ENCODE assay signal across 5 fruit fly cellular contexts in the genomic region with DNA sequence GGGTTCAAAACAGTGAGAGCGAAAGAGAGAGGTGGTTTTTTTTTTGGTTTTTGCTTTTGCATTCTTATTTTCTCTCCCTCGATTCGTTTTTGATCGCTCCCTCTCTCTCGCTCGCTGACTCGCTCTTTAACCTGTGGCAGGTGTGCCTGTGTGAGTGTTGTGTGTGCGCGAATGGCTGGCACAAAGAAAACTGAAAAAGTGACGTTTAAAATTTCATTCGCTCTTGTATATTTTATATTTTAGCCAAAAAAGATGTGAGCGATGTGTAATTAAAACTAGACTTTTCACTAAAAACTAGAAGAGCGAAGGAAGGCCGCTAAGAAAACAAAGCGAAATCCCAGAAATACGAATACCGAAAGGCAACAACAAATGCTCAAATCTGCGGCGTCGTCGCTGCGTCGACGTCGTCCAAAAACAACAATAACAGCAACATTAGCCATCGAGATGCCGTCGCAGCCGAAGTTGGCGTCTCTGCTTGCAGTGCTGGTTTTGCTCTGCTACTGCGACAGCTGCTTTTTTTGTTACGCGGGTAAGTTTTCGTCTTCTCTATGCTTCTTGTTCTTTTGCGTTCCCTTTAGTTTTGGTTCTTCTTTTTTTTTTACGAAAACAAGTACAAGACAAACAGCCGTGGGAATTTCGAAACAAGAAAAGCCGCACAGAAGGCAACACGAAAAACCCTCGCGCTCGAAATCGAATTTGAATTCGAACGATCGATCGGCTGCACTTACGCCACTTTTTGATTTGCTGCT.
TF ChIP-seq lines count a peak whose summit lies in the region.

No protein-coding gene starts in this region.

- TF ChIP-seq CTCF in whole organism, embryonic (GFP tag; optimal IDR thresholded peaks at IDR 0.05; lab: Kevin White, UChicago), result no peak

TF ChIP-seq in whole organism, adult, 20 proteins besides CTCF, POLR2A, EP300 and RAD21:
- TF ChIP-seq CG5204 (GFP tag; optimal IDR thresholded peaks at IDR 0.05; lab: Kevin White, UChicago), result no peak
- peak; percentile 29 for TF ChIP-seq kay (GFP tag; lab: Kevin White, UChicago; ENCODE audit: borderline replicate concordance)
TF ChIP-seq in whole organism, adult: peak in this region for 1.

TF ChIP-seq in whole organism, embryonic, 481 proteins besides CTCF, POLR2A, EP300 and RAD21 (continues in another document):
- no peak for TF ChIP-seq CG1233 (GFP tag; optimal IDR thresholded peaks at IDR 0.05; lab: Kevin White, UChicago)
- TF ChIP-seq Stat92E (GFP tag; optimal IDR thresholded peaks at IDR 0.05; lab: Kevin White, UChicago), result no peak
- TF ChIP-seq Adf1 (GFP tag; IDR thresholded peaks at IDR 0.05; lab: Robert Waterston, UW), result peak; percentile 93
- TF ChIP-seq fd96Cb (tag; optimal IDR thresholded peaks at IDR 0.05; lab: Kevin White, UChicago), result no peak
- peak; percentile 81 for TF ChIP-seq sens (GFP tag; lab: Kevin White, UChicago)
- 0 out of 2 replicates have a peak, but pooled peaks have one; percentile 36 for TF ChIP-seq Drgx (GFP tag; IDR thresholded peaks at IDR 0.05; lab: Robert Waterston, UW)
- TF ChIP-seq Hr51 (GFP tag; optimal IDR thresholded peaks at IDR 0.05; lab: Kevin White, UChicago), result no peak
- peak; percentile 67 for TF ChIP-seq ac (GFP tag; optimal IDR thresholded peaks at IDR 0.05; lab: Kevin White, UChicago)
- TF ChIP-seq CG4360 (GFP tag; IDR thresholded peaks at IDR 0.05; lab: Robert Waterston, UW), result peak; percentile 83
- no peak for TF ChIP-seq tll (GFP tag; optimal IDR thresholded peaks at IDR 0.05; lab: Kevin White, UChicago)
- TF ChIP-seq sqz (GFP tag; optimal IDR thresholded peaks at IDR 0.05; lab: Kevin White, UChicago), result peak; percentile 34
- no peak for TF ChIP-seq croc (GFP tag; conservative IDR thresholded peaks at IDR 0.05; lab: Robert Waterston, UW)
- no peak for TF ChIP-seq jumu (GFP tag; optimal IDR thresholded peaks at IDR 0.05; lab: Kevin White, UChicago)
- TF ChIP-seq Pdp1 (GFP tag; optimal IDR thresholded peaks at IDR 0.05; lab: Kevin White, UChicago), result peak in 1 of 2 experiments; percentile 55
- TF ChIP-seq zfh2 (GFP tag; optimal IDR thresholded peaks at IDR 0.05; lab: Kevin White, UChicago), result no peak
- peak; percentile 28 for TF ChIP-seq corto (GFP tag; optimal IDR thresholded peaks at IDR 0.05; lab: Kevin White, UChicago)
- no peak for TF ChIP-seq Max (GFP tag; optimal IDR thresholded peaks at IDR 0.05; lab: Kevin White, UChicago)
- TF ChIP-seq CG2199 (GFP tag; IDR thresholded peaks at IDR 0.05; lab: Robert Waterston, UW), result 0 out of 3 replicates have a peak, but pooled peaks have one; percentile 36
- no peak for TF ChIP-seq HHEX (GFP tag; optimal IDR thresholded peaks at IDR 0.05; lab: Kevin White, UChicago)
- TF ChIP-seq ranshi (GFP tag; IDR thresholded peaks at IDR 0.05; lab: Robert Waterston, UW), result no peak

TF ChIP-seq in whole organism, prepupa, 60 proteins besides CTCF, POLR2A, EP300 and RAD21 (continues in another document):
- TF ChIP-seq Eip75B (GFP tag; optimal IDR thresholded peaks at IDR 0.05; lab: Kevin White, UChicago) (no peak), esn (GFP tag; optimal IDR thresholded peaks at IDR 0.05; lab: Kevin White, UChicago) (no peak), CG8119 (GFP tag; IDR thresholded peaks at IDR 0.05; lab: Robert Waterston, UW) (peak; percentile 19; the same call in 1 of the 3 replicates), CG11762 (GFP tag; optimal IDR thresholded peaks at IDR 0.05; lab: Kevin White, UChicago; ENCODE audit: insufficient read depth) (no peak), CG10669 (GFP tag; optimal IDR thresholded peaks at IDR 0.05; lab: Kevin White, UChicago) (peak; percentile 7), net (GFP tag; optimal IDR thresholded peaks at IDR 0.05; lab: Kevin White, UChicago) (peak; percentile 35), CG16779 (tag; optimal IDR thresholded peaks at IDR 0.05; lab: Kevin White, UChicago) (no peak), Eip78C (GFP tag; lab: Kevin White, UChicago) (no peak), eg (GFP tag; IDR thresholded peaks at IDR 0.05; lab: Robert Waterston, UW) (peak; percentile 35; the same call in 1 of the 3 replicates), Smox (GFP tag; optimal IDR thresholded peaks at IDR 0.05; lab: Kevin White, UChicago) (no peak), CG31627 (GFP tag; optimal IDR thresholded peaks at IDR 0.05; lab: Kevin White, UChicago) (no peak), svp (GFP tag; lab: Kevin White, UChicago) (peak; percentile 92), CG32006 (GFP tag; optimal IDR thresholded peaks at IDR 0.05; lab: Kevin White, UChicago) (no peak), CG6276 (GFP tag; optimal IDR thresholded peaks at IDR 0.05; lab: Kevin White, UChicago) (peak; percentile 27), CG11294 (GFP tag; IDR thresholded peaks at IDR 0.05; lab: Robert Waterston, UW) (no peak), CG4318 (GFP tag; optimal IDR thresholded peaks at IDR 0.05; lab: Kevin White, UChicago) (no peak), ss (GFP tag; optimal IDR thresholded peaks at IDR 0.05; lab: Kevin White, UChicago) (peak; percentile 24 to 60), acj6 (GFP tag; optimal IDR thresholded peaks at IDR 0.05; lab: Kevin White, UChicago) (no peak), CG6163 (GFP tag; IDR thresholded peaks at IDR 0.05; lab: Robert Waterston, UW) (peak; percentile 52; the same call in 2 of the 3 replicates), CG6808 (GFP tag; optimal IDR thresholded peaks at IDR 0.05; lab: Kevin White, UChicago) (peak; percentile 32)

TF ChIP-seq in whole organism, pupa, 21 proteins besides CTCF, POLR2A, EP300 and RAD21:
- TF ChIP-seq CG10348 (GFP tag; IDR thresholded peaks at IDR 0.05; lab: Robert Waterston, UW) (no peak), CG8159 (tag; optimal IDR thresholded peaks at IDR 0.05; lab: Kevin White, UChicago) (peak; percentile 20), CG32121 (GFP tag; IDR thresholded peaks at IDR 0.05; lab: Robert Waterston, UW) (no peak), fd96Ca (GFP tag; IDR thresholded peaks at IDR 0.05; lab: Robert Waterston, UW) (no peak; the same call in 2 of the 3 replicates), EcR (GFP tag; optimal IDR thresholded peaks at IDR 0.05; lab: Kevin White, UChicago) (no peak), CG4496 (GFP tag; IDR thresholded peaks at IDR 0.05; lab: Robert Waterston, UW) (peak; percentile 50; the same call in 1 of the 3 replicates), CG14655 (GFP tag; optimal IDR thresholded peaks at IDR 0.05; lab: Kevin White, UChicago) (peak; percentile 5), Ets98B (GFP tag; IDR thresholded peaks at IDR 0.05; lab: Robert Waterston, UW) (peak; percentile 28; the same call in 1 of the 2 replicates), CG12605 (GFP tag; IDR thresholded peaks at IDR 0.05; lab: Robert Waterston, UW) (peak; percentile 45; the same call in 1 of the 2 replicates), gl (tag; optimal IDR thresholded peaks at IDR 0.05; lab: Kevin White, UChicago) (peak; percentile 40), CG13204 (GFP tag; optimal IDR thresholded peaks at IDR 0.05; lab: Kevin White, UChicago) (peak; percentile 8), CG15710 (tag; optimal IDR thresholded peaks at IDR 0.05; lab: Kevin White, UChicago) (peak; percentile 10), Pif1A (GFP tag; optimal IDR thresholded peaks at IDR 0.05; lab: Kevin White, UChicago) (no peak), CG8301 (tag; optimal IDR thresholded peaks at IDR 0.05; lab: Kevin White, UChicago) (no peak)

TF ChIP-seq in whole organism, wandering third instar larva, 38 proteins besides CTCF, POLR2A, EP300 and RAD21:
- peak; percentile 90 for TF ChIP-seq psq (GFP tag; optimal IDR thresholded peaks at IDR 0.05; lab: Kevin White, UChicago)
- TF ChIP-seq dmrt93B (GFP tag; optimal IDR thresholded peaks at IDR 0.05; lab: Kevin White, UChicago), result no peak
- peak; percentile 80 for TF ChIP-seq Dif (GFP tag; optimal IDR thresholded peaks at IDR 0.05; lab: Kevin White, UChicago; ENCODE audit: partially characterized antibody)
- TF ChIP-seq HLH106 (tag; optimal IDR thresholded peaks at IDR 0.05; lab: Kevin White, UChicago), result no peak
- TF ChIP-seq Myc (optimal IDR thresholded peaks at IDR 0.05; lab: Kevin White, UChicago), result no peak
- TF ChIP-seq dl (GFP tag; optimal IDR thresholded peaks at IDR 0.05; lab: Kevin White, UChicago; ENCODE audit: insufficient read depth in 1 of 2, partially characterized antibody in 2 of 2), result peak in 1 of 2 experiments; percentile 54
- TF ChIP-seq pan (optimal IDR thresholded peaks at IDR 0.05; lab: Kevin White, UChicago), result no peak
- TF ChIP-seq Rel (GFP tag; optimal IDR thresholded peaks at IDR 0.05; lab: Kevin White, UChicago), result peak; percentile 0
- no peak for TF ChIP-seq Rel (tag; optimal IDR thresholded peaks at IDR 0.05; lab: Kevin White, UChicago)
- peak; percentile 36 for TF ChIP-seq CrebA (GFP tag; optimal IDR thresholded peaks at IDR 0.05; lab: Kevin White, UChicago; ENCODE audit: borderline replicate concordance)
- no peak for TF ChIP-seq sage (GFP tag; optimal IDR thresholded peaks at IDR 0.05; lab: Kevin White, UChicago)
- TF ChIP-seq Jra (GFP tag; optimal IDR thresholded peaks at IDR 0.05; lab: Kevin White, UChicago), result no peak
- peak; percentile 33 for TF ChIP-seq Vsx2 (GFP tag; optimal IDR thresholded peaks at IDR 0.05; lab: Kevin White, UChicago; ENCODE audit: partially characterized antibody)
- no peak for TF ChIP-seq Sp1 (GFP tag; optimal IDR thresholded peaks at IDR 0.05; lab: Kevin White, UChicago)
